Worm (Caenorhabditis elegans) whole organism, L3 larva: ENCODE results near the gene fbxa-134.

Experiments
- R02D3.7 ChIP-seq: fragments of 150-350 bp; optimal IDR thresholded peaks from 2 replicates; lab custom pipeline; 2014; ENCODE audit warnings: missing biosample characterization, missing genetic modification characterization
- ZK546.5 ChIP-seq: sonication (generic microtip); optimal IDR thresholded peaks from 2 replicates; lab custom pipeline; 2017; ENCODE audit warnings: missing biosample characterization, missing genetic modification characterization
- aly-2 ChIP-seq: fragments of 150-350 bp; optimal IDR thresholded peaks from 2 replicates; lab custom pipeline; 2014; ENCODE audit warnings: missing biosample characterization, missing genetic modification characterization
- ama-1 ChIP-seq: fragments of 150-350 bp; optimal IDR thresholded peaks from 2 replicates; lab custom pipeline; 2018
- ceh-16 ChIP-seq: sonication (generic microtip); optimal IDR thresholded peaks from 2 replicates; lab custom pipeline; 2017; ENCODE audit warnings: missing biosample characterization, missing genetic modification characterization
- ceh-82 ChIP-seq: fragments of 150-350 bp; optimal IDR thresholded peaks from 2 replicates; lab custom pipeline; 2014; ENCODE audit warnings: missing biosample characterization, missing genetic modification characterization
- ceh-9 ChIP-seq: sonication (generic microtip); optimal IDR thresholded peaks from 2 replicates; lab custom pipeline; 2018; ENCODE audit warnings: missing biosample characterization, missing genetic modification characterization
- daf-12 ChIP-seq: fragments of 150-350 bp; optimal IDR thresholded peaks from 2 replicates; lab custom pipeline; 2014; ENCODE audit warnings: missing biosample characterization, missing genetic modification reagents, missing genetic modification characterization
- egl-27 ChIP-seq: sonication (generic microtip); optimal IDR thresholded peaks from 4 replicates; lab custom pipeline; 2017; ENCODE audit warnings: missing biosample characterization, missing genetic modification reagents, missing genetic modification characterization
- egl-5 ChIP-seq: fragments of 150-350 bp; optimal IDR thresholded peaks from 2 replicates; lab custom pipeline; 2017; ENCODE audit warnings: missing biosample characterization, missing genetic modification reagents, missing genetic modification characterization, inconsistent platforms
- elt-1 ChIP-seq: fragments of 150-350 bp; optimal IDR thresholded peaks from 2 replicates; lab custom pipeline; 2014; ENCODE audit warnings: missing biosample characterization, missing genetic modification characterization
- elt-2 ChIP-seq: sonication (generic microtip); optimal IDR thresholded peaks from 2 replicates; lab custom pipeline; 2016; ENCODE audit warnings: missing genetic modification reagents, mild to moderate bottlenecking, missing genetic modification characterization, missing compliant biosample characterization
- elt-3 ChIP-seq, 3 experiments: fragments of 150-350 bp in 1 of 3; sonication (generic microtip) in 2 of 3; optimal IDR thresholded peaks; 2 replicates in 2 of 3; 4 replicates in 1 of 3; lab custom pipeline; 2014 to 2017; ENCODE audit warnings: missing biosample characterization in 3 of 3, missing genetic modification characterization in 3 of 3
- eor-1 ChIP-seq, 2 experiments: fragments of 150-350 bp; optimal IDR thresholded peaks; 2 replicates each; lab custom pipeline; 2014 to 2018; ENCODE audit warnings: missing biosample characterization in 2 of 2, missing genetic modification characterization in 2 of 2
- fos-1 ChIP-seq: fragments of 150-350 bp; optimal IDR thresholded peaks from 2 replicates; lab custom pipeline; 2014; ENCODE audit warnings: missing biosample characterization, missing genetic modification characterization
- hmg-11 ChIP-seq: sonication (generic microtip); optimal IDR thresholded peaks from 2 replicates; lab custom pipeline; 2016; ENCODE audit warnings: missing genetic modification characterization, missing compliant biosample characterization
- lin-39 ChIP-seq: fragments of 150-350 bp; optimal IDR thresholded peaks from 2 replicates; lab custom pipeline; 2018; ENCODE audit warnings: missing biosample characterization, missing genetic modification reagents, missing genetic modification characterization
- lsy-12 ChIP-seq: sonication (generic microtip); optimal IDR thresholded peaks from 2 replicates; lab custom pipeline; 2016; ENCODE audit warnings: mild to moderate bottlenecking, missing genetic modification characterization, missing compliant biosample characterization
- mdl-1 ChIP-seq: fragments of 150-350 bp; optimal IDR thresholded peaks from 2 replicates; lab custom pipeline; 2014; ENCODE audit warnings: missing biosample characterization, missing genetic modification characterization
- nfya-1 ChIP-seq: sonication (generic microtip); optimal IDR thresholded peaks from 2 replicates; lab custom pipeline; 2017; ENCODE audit warnings: missing genetic modification characterization, mild to moderate bottlenecking, missing compliant biosample characterization, antibody characterized with exemption, moderate library complexity; ENCODE audit not compliant: insufficient read depth
- nhr-23 ChIP-seq: fragments of 150-350 bp; optimal IDR thresholded peaks from 2 replicates; lab custom pipeline; 2014; ENCODE audit warnings: missing biosample characterization, missing genetic modification reagents, missing genetic modification characterization
- nhr-237 ChIP-seq: fragments of 150-350 bp; optimal IDR thresholded peaks from 2 replicates; lab custom pipeline; 2014; ENCODE audit warnings: missing biosample characterization, missing genetic modification characterization
- nhr-25 ChIP-seq: sonication (generic microtip); optimal IDR thresholded peaks from 2 replicates; lab custom pipeline; 2017; ENCODE audit warnings: missing biosample characterization, missing genetic modification characterization
- nhr-28 ChIP-seq: fragments of 150-350 bp; optimal IDR thresholded peaks from 2 replicates; lab custom pipeline; 2014; ENCODE audit warnings: missing biosample characterization, missing genetic modification characterization
- nhr-43 ChIP-seq: sonication (generic microtip); optimal IDR thresholded peaks from 2 replicates; lab custom pipeline; 2016; ENCODE audit warnings: mild to moderate bottlenecking, missing genetic modification characterization, missing compliant biosample characterization; ENCODE audit not compliant: poor library complexity, severe bottlenecking
- nhr-67 ChIP-seq: fragments of 150-350 bp; optimal IDR thresholded peaks from 2 replicates; lab custom pipeline; 2014; ENCODE audit warnings: missing biosample characterization, missing genetic modification characterization
- nhr-76 ChIP-seq: fragments of 150-350 bp; sonication (generic microtip); optimal IDR thresholded peaks from 5 replicates; lab custom pipeline; 2014; ENCODE audit warnings: missing biosample characterization, missing genetic modification characterization
- pha-4 ChIP-seq: fragments of 150-350 bp; optimal IDR thresholded peaks from 2 replicates; lab custom pipeline; 2014; ENCODE audit warnings: missing biosample characterization, missing genetic modification reagents, missing genetic modification characterization
- pqm-1 ChIP-seq: fragments of 150-350 bp; optimal IDR thresholded peaks from 2 replicates; lab custom pipeline; 2017; ENCODE audit warnings: missing biosample characterization, missing genetic modification characterization, inconsistent platforms
- sea-2 ChIP-seq: fragments of 150-350 bp; sonication (generic microtip); optimal IDR thresholded peaks from 4 replicates; lab custom pipeline; 2014; ENCODE audit warnings: missing biosample characterization, missing genetic modification reagents, missing genetic modification characterization
- skn-1 ChIP-seq: fragments of 150-350 bp; optimal IDR thresholded peaks from 2 replicates; lab custom pipeline; 2014; ENCODE audit warnings: missing biosample characterization, missing genetic modification characterization
- snpc-4 ChIP-seq: fragments of 150-350 bp; optimal IDR thresholded peaks from 2 replicates; lab custom pipeline; 2014; ENCODE audit warnings: missing biosample characterization, missing genetic modification characterization
- tbx-2 ChIP-seq: sonication (generic microtip); optimal IDR thresholded peaks from 2 replicates; lab custom pipeline; 2016; ENCODE audit warnings: mild to moderate bottlenecking, missing genetic modification characterization, missing compliant biosample characterization
- unc-62 ChIP-seq: fragments of 150-350 bp; sonication (generic microtip); optimal IDR thresholded peaks from 4 replicates; lab custom pipeline; 2014; ENCODE audit warnings: missing biosample characterization, missing genetic modification reagents, missing genetic modification characterization
- zag-1 ChIP-seq: fragments of 150-350 bp; optimal IDR thresholded peaks from 2 replicates; lab custom pipeline; 2014; ENCODE audit warnings: missing biosample characterization, missing genetic modification characterization
- ztf-11 ChIP-seq: fragments of 150-350 bp; optimal IDR thresholded peaks from 2 replicates; lab custom pipeline; 2014; ENCODE audit warnings: missing biosample characterization, missing genetic modification characterization

Gene fbxa-134

ce11 chrV:17376639-17377038 lies 24.0 kb upstream of the fbxa-134 start, which contains the start of gene Y20C6A.1:
Gene Y20C6A.1 (minus strand): TSS chrV:17376745.
- TF ChIP-seq elt-2 (tag; lab: Kevin White, UChicago): peak; percentile 72
- TF ChIP-seq pqm-1 (tag; lab: Kevin White, UChicago): peak; percentile 40
- no peak for TF ChIP-seq nhr-76 (tag; lab: Kevin White, UChicago)
- peak; percentile 42 for TF ChIP-seq pha-4 (tag; lab: Kevin White, UChicago)
- TF ChIP-seq ama-1 (lab: Kevin White, UChicago): no peak
- TF ChIP-seq eor-1 (tag; optimal IDR thresholded peaks at IDR 0.05; lab: Kevin White, UChicago): no peak
- TF ChIP-seq nfya-1 (tag; lab: Kevin White, UChicago): no peak
- TF ChIP-seq aly-2 (tag; lab: Kevin White, UChicago): no peak
- no peak for TF ChIP-seq tbx-2

DNA sequence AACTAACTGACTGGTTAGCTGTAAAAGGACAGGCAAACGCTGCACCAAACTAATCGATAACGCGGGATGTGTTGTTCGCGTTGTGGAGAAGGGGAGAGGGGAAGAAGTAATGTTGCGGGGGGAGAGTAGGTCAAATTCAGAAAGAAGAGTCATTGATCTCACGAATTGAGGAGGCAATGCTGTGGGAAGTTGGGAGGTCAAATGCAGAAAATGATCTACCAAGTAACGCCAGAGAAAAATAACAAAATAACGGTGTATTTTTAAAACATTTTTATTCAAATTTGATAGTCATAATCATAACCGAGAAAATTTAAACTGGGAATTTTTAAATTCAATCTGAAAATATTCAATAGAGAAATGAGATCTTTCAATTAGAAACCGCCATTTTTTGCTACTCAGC lies 2.6 kb downstream of the fbxa-134 start, which contains the start of gene lsy-27:
lsy-27 (minus strand) TSS at position 101 of the 400 bp plus-strand sequence.
- no peak for TF ChIP-seq pha-4 (tag; lab: Kevin White, UChicago)
- TF ChIP-seq hmg-11 (tag; lab: Kevin White, UChicago): no peak
- TF ChIP-seq ama-1 (lab: Kevin White, UChicago): no peak
- no peak for TF ChIP-seq elt-3 (tag; optimal IDR thresholded peaks at IDR 0.05; lab: Kevin White, UChicago)
- no peak for TF ChIP-seq mdl-1 (tag; lab: Kevin White, UChicago)
- no peak for TF ChIP-seq lsy-12 (tag; lab: Kevin White, UChicago)
- no peak for TF ChIP-seq egl-5 (tag; lab: Kevin White, UChicago)
- TF ChIP-seq fos-1 (tag; lab: Kevin White, UChicago): no peak
- no peak for TF ChIP-seq nhr-43 (tag; lab: Kevin White, UChicago)
- TF ChIP-seq nfya-1 (tag; lab: Kevin White, UChicago): no peak
- TF ChIP-seq nhr-28: no peak
- TF ChIP-seq ztf-11 (tag; lab: Kevin White, UChicago): no peak
- TF ChIP-seq lin-39 (tag; lab: Kevin White, UChicago): no peak
- no peak for TF ChIP-seq snpc-4
- TF ChIP-seq unc-62 (GFP tag; lab: Kevin White, UChicago): no peak
- TF ChIP-seq pqm-1 (tag; lab: Kevin White, UChicago): no peak
- TF ChIP-seq ceh-9: no peak
- TF ChIP-seq tbx-2: no peak
- no peak for TF ChIP-seq zag-1 (tag; lab: Kevin White, UChicago)
- no peak for TF ChIP-seq elt-1 (tag; lab: Kevin White, UChicago)

DNA sequence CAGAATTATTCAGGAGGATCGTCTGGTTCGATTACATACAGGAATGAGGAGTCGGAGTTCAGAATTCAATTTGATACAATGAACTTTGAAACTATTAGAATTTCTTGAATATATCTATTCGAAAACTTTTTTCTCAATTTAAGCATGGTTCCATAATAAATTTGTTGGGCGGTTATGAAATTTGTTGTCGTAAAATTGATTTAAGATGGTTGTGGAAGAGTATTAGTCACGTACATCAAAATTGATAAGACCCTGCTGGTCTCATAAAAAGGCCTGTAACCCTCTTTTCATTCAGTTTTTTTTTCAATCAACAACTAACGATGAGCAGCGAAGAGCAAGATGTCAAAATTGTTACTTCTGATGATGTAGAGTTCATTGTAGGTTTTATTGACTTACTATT lies 5.1 kb downstream of the fbxa-134 start, which contains the start of gene skr-5:
skr-5 (plus strand) TSS at position 301 of the 400 bp plus-strand sequence.
- TF ChIP-seq nhr-23 (tag; lab: Kevin White, UChicago) (no peak), elt-1 (tag; lab: Kevin White, UChicago) (no peak), sea-2 (GFP tag; lab: Kevin White, UChicago) (no peak), hmg-11 (tag; lab: Kevin White, UChicago) (no peak), R02D3.7 (tag; lab: Kevin White, UChicago) (no peak), skn-1 (tag; lab: Kevin White, UChicago) (no peak), snpc-4 (no peak), nhr-76 (tag; lab: Kevin White, UChicago) (no peak), elt-2 (tag; lab: Kevin White, UChicago) (peak; percentile 40), pha-4 (tag; lab: Kevin White, UChicago) (no peak), pqm-1 (tag; lab: Kevin White, UChicago) (peak; percentile 28), tbx-2 (no peak), daf-12 (tag; lab: Kevin White, UChicago) (no peak), nhr-25 (tag; lab: Kevin White, UChicago) (no peak), fos-1 (tag; lab: Kevin White, UChicago) (no peak), ceh-82 (tag; lab: Kevin White, UChicago) (no peak)

DNA sequence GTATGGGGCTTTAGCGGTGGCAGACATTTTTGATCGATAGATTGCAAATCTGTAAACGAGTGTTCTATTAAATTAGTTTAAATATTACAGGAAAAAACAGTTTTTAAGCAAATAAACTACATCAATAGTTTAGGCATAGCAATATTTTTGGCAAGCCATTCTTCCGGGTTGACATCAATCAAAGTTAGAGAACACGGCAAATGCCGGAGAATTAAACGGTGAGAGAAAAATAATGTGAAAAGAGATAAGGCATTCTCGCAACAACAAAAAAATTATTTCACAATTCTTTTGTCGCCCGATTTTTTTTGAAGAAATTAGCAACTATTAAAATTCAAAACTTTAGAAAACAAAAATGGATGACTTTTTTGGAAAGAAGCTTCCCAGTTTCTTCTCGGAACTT lies 7.8 kb downstream of the fbxa-134 start, which contains the start of the genes fbxa-188 and fbxa-189:
fbxa-188 (minus strand) TSS at position 51 of the 400 bp plus-strand sequence.
fbxa-189 (plus strand) TSS at position 339 of the 400 bp plus-strand sequence.
- TF ChIP-seq lin-39 (tag; lab: Kevin White, UChicago): no peak
- TF ChIP-seq nhr-237 (tag; lab: Kevin White, UChicago): no peak
- TF ChIP-seq lsy-12 (tag; lab: Kevin White, UChicago): no peak
- TF ChIP-seq pha-4 (tag; lab: Kevin White, UChicago): peak; percentile 25
- no peak for TF ChIP-seq nhr-25 (tag; lab: Kevin White, UChicago)
- no peak for TF ChIP-seq elt-3 (tag; optimal IDR thresholded peaks at IDR 0.05; lab: Kevin White, UChicago)
- no peak for TF ChIP-seq zag-1 (tag; lab: Kevin White, UChicago)
- TF ChIP-seq fos-1 (tag; lab: Kevin White, UChicago): no peak
- peak; percentile 6 for TF ChIP-seq pqm-1 (tag; lab: Kevin White, UChicago)
- TF ChIP-seq ceh-9: no peak
- TF ChIP-seq R02D3.7 (tag; lab: Kevin White, UChicago): no peak
- TF ChIP-seq nhr-67: no peak
- TF ChIP-seq eor-1 (tag; optimal IDR thresholded peaks at IDR 0.05; lab: Kevin White, UChicago): no peak
- TF ChIP-seq nhr-76 (tag; lab: Kevin White, UChicago): no peak
- TF ChIP-seq ZK546.5: no peak
- no peak for TF ChIP-seq ama-1 (lab: Kevin White, UChicago)
- TF ChIP-seq egl-27 (tag; lab: Kevin White, UChicago): no peak
- no peak for TF ChIP-seq unc-62 (GFP tag; lab: Kevin White, UChicago)
- no peak for TF ChIP-seq nhr-28
- peak; percentile 51 for TF ChIP-seq elt-2 (tag; lab: Kevin White, UChicago)
- no peak for TF ChIP-seq ceh-16 (tag; lab: Kevin White, UChicago)
